Worm (Caenorhabditis elegans) whole organism, late embryonic: ENCODE data around the gene ckb-1.
A peak's percentile ranks its signal among the peaks of the same experiment; 100 is the strongest.

ENCODE experiments used
- C08G9.2 ChIP-seq: sonication (generic microtip); optimal IDR thresholded peaks from 2 replicates; lab custom pipeline; 2016; ENCODE audit warnings: mild to moderate bottlenecking, missing genetic modification characterization, moderate library complexity, missing compliant biosample characterization
- F13H6.1 ChIP-seq: sonication (generic microtip); optimal IDR thresholded peaks from 2 replicates; lab custom pipeline; 2016; ENCODE audit warnings: missing genetic modification characterization, missing compliant biosample characterization
- T23F11.4 ChIP-seq: fragments of 200-800 bp; sonication (Bioruptor generic); optimal IDR thresholded peaks from 2 replicates; lab custom pipeline; 2018; ENCODE audit warnings: mild to moderate bottlenecking, missing genetic modification characterization, missing compliant biosample characterization
- Y22D7AL.16 ChIP-seq: sonication (generic microtip); optimal IDR thresholded peaks from 2 replicates; lab custom pipeline; 2016; ENCODE audit warnings: missing genetic modification characterization, missing compliant biosample characterization
- ceh-18 ChIP-seq: sonication (generic microtip); optimal IDR thresholded peaks from 2 replicates; lab custom pipeline; 2016; ENCODE audit warnings: missing genetic modification characterization, missing compliant biosample characterization
- ceh-24 ChIP-seq: sonication (generic microtip); optimal IDR thresholded peaks from 2 replicates; lab custom pipeline; 2016; ENCODE audit warnings: mild to moderate bottlenecking, missing genetic modification characterization, missing compliant biosample characterization
- ceh-48 ChIP-seq: sonication (generic microtip); optimal IDR thresholded peaks from 2 replicates; lab custom pipeline; 2016; ENCODE audit warnings: missing genetic modification characterization, inconsistent platforms, missing compliant biosample characterization
- ceh-6 ChIP-seq: fragments of 200-800 bp; sonication (Bioruptor generic); optimal IDR thresholded peaks from 2 replicates; lab custom pipeline; 2018; ENCODE audit warnings: mild to moderate bottlenecking, missing genetic modification characterization, missing compliant biosample characterization
- ceh-9 ChIP-seq: sonication (generic microtip); optimal IDR thresholded peaks from 2 replicates; lab custom pipeline; 2016; ENCODE audit warnings: mild to moderate bottlenecking, missing genetic modification characterization, inconsistent platforms, missing compliant biosample characterization
- dmd-4 ChIP-seq: sonication (generic microtip); optimal IDR thresholded peaks from 2 replicates; lab custom pipeline; 2016; ENCODE audit warnings: borderline replicate concordance, missing genetic modification characterization, missing compliant biosample characterization
- elt-2 ChIP-seq: sonication (generic microtip); optimal IDR thresholded peaks from 2 replicates; lab custom pipeline; 2016; ENCODE audit warnings: missing genetic modification reagents, missing genetic modification characterization, missing compliant biosample characterization
- elt-4 ChIP-seq: sonication (generic microtip); optimal IDR thresholded peaks from 2 replicates; lab custom pipeline; 2016; ENCODE audit warnings: missing genetic modification characterization, missing compliant biosample characterization
- eyg-1 ChIP-seq: sonication (generic microtip); optimal IDR thresholded peaks from 2 replicates; lab custom pipeline; 2016; ENCODE audit warnings: missing genotype, missing genetic modification characterization, missing compliant biosample characterization
- gmeb-2 ChIP-seq: sonication (generic microtip); optimal IDR thresholded peaks from 2 replicates; lab custom pipeline; 2016; ENCODE audit warnings: missing genetic modification characterization, inconsistent platforms, missing compliant biosample characterization
- hlh-15 ChIP-seq: sonication (generic microtip); optimal IDR thresholded peaks from 2 replicates; lab custom pipeline; 2016; ENCODE audit warnings: missing genetic modification characterization, missing compliant biosample characterization
- hlh-30 ChIP-seq: sonication (generic microtip); optimal IDR thresholded peaks from 2 replicates; lab custom pipeline; 2017; ENCODE audit warnings: antibody characterized with exemption, missing genetic modification characterization, missing compliant biosample characterization; ENCODE audit not compliant: insufficient read depth
- hlh-6 ChIP-seq: sonication (generic microtip); optimal IDR thresholded peaks from 2 replicates; lab custom pipeline; 2016; ENCODE audit warnings: missing genotype, missing genetic modification characterization, missing compliant biosample characterization
- lim-6 ChIP-seq: sonication (generic microtip); optimal IDR thresholded peaks from 2 replicates; lab custom pipeline; 2016; ENCODE audit warnings: missing genetic modification characterization, missing compliant biosample characterization
- lin-11 ChIP-seq: fragments of 200-800 bp; sonication (Bioruptor generic); optimal IDR thresholded peaks from 2 replicates; lab custom pipeline; 2018; ENCODE audit warnings: mild to moderate bottlenecking, missing genetic modification characterization, missing compliant biosample characterization
- madf-2 ChIP-seq: sonication (generic microtip); optimal IDR thresholded peaks from 2 replicates; lab custom pipeline; 2017; ENCODE audit warnings: missing genetic modification characterization, missing compliant biosample characterization
- mec-3 ChIP-seq: sonication (generic microtip); optimal IDR thresholded peaks from 2 replicates; lab custom pipeline; 2016; ENCODE audit warnings: borderline replicate concordance, missing genetic modification characterization, missing compliant biosample characterization
- nfya-1 ChIP-seq: sonication (generic microtip); optimal IDR thresholded peaks from 2 replicates; lab custom pipeline; 2017; ENCODE audit warnings: missing genetic modification characterization, mild to moderate bottlenecking, missing compliant biosample characterization, antibody characterized with exemption, moderate library complexity
- nhr-11 ChIP-seq: fragments of 150-350 bp; optimal IDR thresholded peaks from 2 replicates; lab custom pipeline; 2014; ENCODE audit warnings: missing biosample characterization, missing genetic modification characterization
- nhr-232 ChIP-seq: sonication (generic microtip); optimal IDR thresholded peaks from 2 replicates; lab custom pipeline; 2016; ENCODE audit warnings: missing genetic modification characterization, missing compliant biosample characterization
- pat-9 ChIP-seq: fragments of 200-800 bp; sonication (Bioruptor generic); optimal IDR thresholded peaks from 2 replicates; lab custom pipeline; 2018; ENCODE audit warnings: mild to moderate bottlenecking, missing genetic modification characterization, moderate library complexity, missing compliant biosample characterization
- pax-1 ChIP-seq: fragments of 150-350 bp; optimal IDR thresholded peaks from 2 replicates; lab custom pipeline; 2014; ENCODE audit warnings: missing biosample characterization, missing genetic modification characterization
- pha-2 ChIP-seq: sonication (generic microtip); optimal IDR thresholded peaks from 2 replicates; lab custom pipeline; 2017; ENCODE audit warnings: mild to moderate bottlenecking, missing genetic modification characterization, missing compliant biosample characterization
- pha-4 ChIP-seq: fragments of 150-350 bp; optimal IDR thresholded peaks from 2 replicates; lab custom pipeline; 2018; ENCODE audit warnings: missing biosample characterization, missing genetic modification reagents, missing genetic modification characterization
- pros-1 ChIP-seq: fragments of 150-350 bp; optimal IDR thresholded peaks from 2 replicates; lab custom pipeline; 2014; ENCODE audit warnings: missing biosample characterization, missing genetic modification reagents, missing genetic modification characterization
- ref-2 ChIP-seq: sonication (generic microtip); optimal IDR thresholded peaks from 2 replicates; lab custom pipeline; 2016; ENCODE audit warnings: missing genetic modification characterization, missing compliant biosample characterization
- rnt-1 ChIP-seq: sonication (generic microtip); optimal IDR thresholded peaks from 2 replicates; lab custom pipeline; 2016; ENCODE audit warnings: missing genetic modification characterization, missing compliant biosample characterization
- sdc-2 ChIP-seq: sonication (generic microtip); optimal IDR thresholded peaks from 2 replicates; lab custom pipeline; 2016; ENCODE audit warnings: missing genotype, missing genetic modification characterization, missing compliant biosample characterization
- sox-4 ChIP-seq: sonication (generic microtip); optimal IDR thresholded peaks from 2 replicates; lab custom pipeline; 2017; ENCODE audit warnings: mild to moderate bottlenecking, missing genetic modification characterization, inconsistent platforms, missing compliant biosample characterization
- syd-9 ChIP-seq: sonication (generic microtip); optimal IDR thresholded peaks from 2 replicates; lab custom pipeline; 2016; ENCODE audit warnings: mild to moderate bottlenecking, missing genetic modification characterization, moderate library complexity, missing compliant biosample characterization
- tbx-7 ChIP-seq: sonication (generic microtip); optimal IDR thresholded peaks from 2 replicates; lab custom pipeline; 2016; ENCODE audit warnings: missing genotype, missing genetic modification characterization, missing compliant biosample characterization
- ttx-3 ChIP-seq: sonication (generic microtip); optimal IDR thresholded peaks from 2 replicates; lab custom pipeline; 2016; ENCODE audit warnings: missing genetic modification reagents, missing genetic modification characterization, missing compliant biosample characterization
- zip-5 ChIP-seq: sonication (generic microtip); optimal IDR thresholded peaks from 2 replicates; lab custom pipeline; 2016; ENCODE audit warnings: missing genetic modification characterization, missing compliant biosample characterization
- ztf-16 ChIP-seq: sonication (generic microtip); optimal IDR thresholded peaks from 2 replicates; lab custom pipeline; 2017; ENCODE audit warnings: missing genetic modification characterization, missing compliant biosample characterization

ckb-1 gene

ce11 chrIII:4391938-4392337 is 26.9 kb downstream of the ckb-1 start:
- TF ChIP-seq sdc-2 (no peak), nhr-11 (no peak), pha-4 (no peak), pat-9 (tag; lab: Kevin White, UChicago) (no peak), C08G9.2 (no peak), lim-6 (no peak), pha-2 (tag; lab: Kevin White, UChicago) (no peak), eyg-1 (tag; lab: Kevin White, UChicago) (no peak), tbx-7 (tag; lab: Kevin White, UChicago) (no peak), zip-5 (no peak), dmd-4 (tag; lab: Kevin White, UChicago) (no peak), T23F11.4 (no peak), F13H6.1 (tag; lab: Kevin White, UChicago) (no peak), nhr-232 (tag; lab: Kevin White, UChicago) (no peak), pros-1 (tag; lab: Kevin White, UChicago) (no peak)
- TF ChIP-seq, all 69 proteins: peak for 0

DNA sequence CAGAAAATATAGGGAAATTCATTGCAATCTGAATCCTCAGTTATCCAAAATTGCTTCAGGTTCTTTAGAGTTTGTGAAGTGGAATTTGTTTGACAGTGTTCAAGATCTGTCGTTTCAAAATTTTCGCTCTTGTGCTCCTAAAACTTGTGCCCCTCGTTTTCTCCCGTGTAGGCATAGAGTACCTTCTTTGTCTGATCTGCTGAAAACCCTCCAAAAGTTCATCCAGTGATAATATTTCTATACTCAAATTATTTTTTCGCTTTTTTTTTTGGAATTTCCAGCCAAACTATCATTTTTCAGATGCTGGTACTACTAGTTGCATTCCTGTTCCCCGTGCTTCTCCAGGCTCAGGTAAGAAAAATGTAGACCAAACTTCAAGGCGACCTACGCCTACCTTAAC is 29.4 kb downstream of the ckb-1 start, which contains the start of gene R07E5.4:
Gene R07E5.4, plus strand, starts transcription at position 301 of the 400 bp plus-strand sequence.
- no peak for TF ChIP-seq elt-2 (tag; lab: Kevin White, UChicago)
- no peak for TF ChIP-seq tbx-7 (tag; lab: Kevin White, UChicago)
- TF ChIP-seq ceh-24 (tag; lab: Kevin White, UChicago), result no peak
- TF ChIP-seq ceh-6 (GFP tag; lab: Kevin White, UChicago), result no peak
- no peak for TF ChIP-seq rnt-1 (tag; lab: Kevin White, UChicago)
- TF ChIP-seq hlh-15 (tag; lab: Kevin White, UChicago), result no peak
- TF ChIP-seq mec-3 (tag; lab: Kevin White, UChicago), result no peak
- TF ChIP-seq ceh-48, result no peak
- no peak for TF ChIP-seq T23F11.4

DNA sequence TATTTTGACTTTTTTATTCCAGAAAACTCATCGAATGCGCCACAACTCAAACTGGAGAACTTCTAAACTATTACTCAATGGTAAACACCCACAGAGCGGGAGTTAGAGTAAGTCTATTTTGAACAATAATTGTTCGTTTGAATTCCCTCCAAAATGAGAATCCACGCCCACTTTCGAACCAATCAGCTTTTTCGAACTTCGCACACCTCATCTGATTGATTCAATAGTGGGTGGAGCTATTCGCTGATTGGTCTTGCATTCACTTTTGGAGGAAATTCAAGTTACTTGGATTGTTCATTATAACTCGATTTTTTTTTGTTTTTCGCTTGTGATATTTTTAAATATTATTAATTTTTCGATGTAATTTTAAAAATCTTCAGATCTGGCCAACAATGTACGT is 30.8 kb downstream of the ckb-1 start:
- TF ChIP-seq nfya-1 (tag; lab: Kevin White, UChicago) (peak; percentile 72), ztf-16 (tag; lab: Kevin White, UChicago) (no peak)

ce11 chrIII:4397115-4397514 is 32.0 kb downstream of the ckb-1 start, which contains the start of gene R07E5.5:
TSS of gene R07E5.5 (plus strand) at chrIII:4397415.
- TF ChIP-seq elt-4 (tag; lab: Kevin White, UChicago) (no peak), sox-4 (no peak), tbx-7 (tag; lab: Kevin White, UChicago) (no peak), hlh-6 (tag; lab: Kevin White, UChicago) (no peak), madf-2 (no peak), nhr-11 (no peak), ref-2 (tag; lab: Kevin White, UChicago) (no peak), ttx-3 (tag; lab: Kevin White, UChicago) (no peak), Y22D7AL.16 (no peak), lin-11 (no peak), pros-1 (tag; lab: Kevin White, UChicago) (no peak), gmeb-2 (tag; lab: Kevin White, UChicago) (no peak), ceh-18 (tag; lab: Kevin White, UChicago) (no peak), syd-9 (tag; lab: Kevin White, UChicago) (no peak), pax-1 (tag; lab: Kevin White, UChicago) (no peak), hlh-30 (tag; lab: Kevin White, UChicago) (no peak), mec-3 (tag; lab: Kevin White, UChicago) (no peak), ceh-9 (tag; lab: Kevin White, UChicago) (no peak)
